Worm (Caenorhabditis elegans) whole organism, young adult: ENCODE results near the gene F34H10.1.

Source experiments
- B0019.2 ChIP-seq: fragments of 200-800 bp; sonication (Bioruptor generic); conservative IDR thresholded peaks from 2 replicates; pipeline ENCODE4 v1.3.6; 2022; ENCODE audit warnings: missing genetic modification reagents, missing genetic modification characterization, missing compliant biosample characterization
- B0035.1 ChIP-seq: sonication (generic microtip); optimal IDR thresholded peaks from 2 replicates; lab custom pipeline; 2016; ENCODE audit warnings: missing genetic modification characterization, mild to moderate bottlenecking, missing compliant biosample characterization, missing genotype, missing genetic modification reagents
- C06A6.2 ChIP-seq: fragments of 200-800 bp; sonication (Bioruptor generic); conservative IDR thresholded peaks from 2 replicates; pipeline ENCODE4 v1.3.6; 2022; ENCODE audit warnings: missing genetic modification characterization, missing compliant biosample characterization
- F10E7.11 ChIP-seq: sonication (generic microtip); optimal IDR thresholded peaks from 2 replicates; lab custom pipeline; 2017; ENCODE audit warnings: mild to moderate bottlenecking, missing genetic modification characterization, moderate library complexity, missing compliant biosample characterization
- Y67H2A.10 ChIP-seq: fragments of 200-800 bp; sonication (Bioruptor generic); conservative IDR thresholded peaks from 2 replicates; pipeline ENCODE4 v1.3.6; 2022; ENCODE audit warnings: missing genetic modification reagents, missing genetic modification characterization, missing compliant biosample characterization
- Y79H2A.3 ChIP-seq: fragments of 200-800 bp; sonication (Bioruptor generic); conservative IDR thresholded peaks from 2 replicates; pipeline ENCODE4 v1.3.6; 2022; ENCODE audit warnings: missing genetic modification reagents, missing genetic modification characterization, missing compliant biosample characterization
- ZK185.1 ChIP-seq: sonication (generic microtip); optimal IDR thresholded peaks from 2 replicates; lab custom pipeline; 2016; ENCODE audit warnings: mild to moderate bottlenecking, missing genetic modification characterization, missing compliant biosample characterization; ENCODE audit not compliant: poor library complexity, severe bottlenecking
- ama-1 ChIP-seq, 3 experiments: fragments of 150-350 bp in 1 of 3; sonication (generic microtip) in 2 of 3; optimal IDR thresholded peaks; 2 replicates each; lab custom pipeline; 2014 to 2018; ENCODE audit warnings: missing biosample characterization in 2 of 3, missing genetic modification characterization in 2 of 3, missing genetic modification reagents in 2 of 3
- atf-7 ChIP-seq: sonication (generic microtip); optimal IDR thresholded peaks from 2 replicates; lab custom pipeline; 2017; ENCODE audit warnings: mild to moderate bottlenecking, missing genetic modification characterization, missing compliant biosample characterization
- athp-1 ChIP-seq: sonication (generic microtip); optimal IDR thresholded peaks from 2 replicates; lab custom pipeline; 2017; ENCODE audit warnings: mild to moderate bottlenecking, missing genetic modification characterization, missing compliant biosample characterization
- bed-1 ChIP-seq: fragments of 200-800 bp; sonication (Bioruptor generic); IDR thresholded peaks from 2 replicates; pipeline ENCODE4 v1.3.6; 2022; ENCODE audit warnings: missing genetic modification reagents, missing genetic modification characterization, missing compliant biosample characterization
- ceh-27 ChIP-seq: fragments of 200-800 bp; sonication (Bioruptor generic); optimal IDR thresholded peaks from 2 replicates; lab custom pipeline; 2018; ENCODE audit warnings: mild to moderate bottlenecking, missing genetic modification characterization, moderate library complexity, missing compliant biosample characterization
- ceh-40 ChIP-seq: fragments of 200-800 bp; sonication (Bioruptor generic); IDR thresholded peaks from 2 replicates; pipeline ENCODE4 v1.3.6; 2022; ENCODE audit warnings: missing genetic modification characterization, missing compliant biosample characterization
- ceh-79 ChIP-seq: sonication (generic microtip); optimal IDR thresholded peaks from 2 replicates; lab custom pipeline; 2017; ENCODE audit warnings: mild to moderate bottlenecking, missing genetic modification characterization, missing compliant biosample characterization
- ceh-91 ChIP-seq: fragments of 200-800 bp; sonication (Bioruptor generic); IDR thresholded peaks from 2 replicates; pipeline ENCODE4 v1.3.6; 2022; ENCODE audit warnings: missing genetic modification reagents, missing genetic modification characterization, missing compliant biosample characterization
- dox-1 ChIP-seq: fragments of 200-800 bp; sonication (Bioruptor generic); IDR thresholded peaks from 2 replicates; pipeline ENCODE4 v1.3.6; 2022; ENCODE audit warnings: missing genetic modification reagents, missing genetic modification characterization, missing compliant biosample characterization
- dpff-1 ChIP-seq: sonication (generic microtip); optimal IDR thresholded peaks from 2 replicates; lab custom pipeline; 2017; ENCODE audit warnings: mild to moderate bottlenecking, missing genetic modification characterization, missing compliant biosample characterization
- egl-18 ChIP-seq: fragments of 200-800 bp; sonication (Bioruptor generic); IDR thresholded peaks from 2 replicates; pipeline ENCODE4 v1.3.6; 2022; ENCODE audit warnings: missing genetic modification reagents, missing genetic modification characterization, missing compliant biosample characterization
- egl-44 ChIP-seq: fragments of 200-800 bp; sonication (Bioruptor generic); IDR thresholded peaks from 2 replicates; pipeline ENCODE4 v1.3.6; 2022; ENCODE audit warnings: missing genetic modification reagents, missing genetic modification characterization, missing compliant biosample characterization
- egrh-3 ChIP-seq: fragments of 200-800 bp; sonication (Bioruptor generic); IDR thresholded peaks from 2 replicates; pipeline ENCODE4 v1.3.6; 2022; ENCODE audit warnings: missing genetic modification reagents, missing genetic modification characterization, missing compliant biosample characterization
- ekl-4 ChIP-seq: fragments of 200-800 bp; sonication (Bioruptor generic); IDR thresholded peaks from 2 replicates; pipeline ENCODE4 v1.3.6; 2022; ENCODE audit warnings: missing genetic modification reagents, missing genetic modification characterization, missing compliant biosample characterization
- ets-4 ChIP-seq: fragments of 200-800 bp; sonication (Bioruptor generic); optimal IDR thresholded peaks from 2 replicates; lab custom pipeline; 2018; ENCODE audit warnings: mild to moderate bottlenecking, missing genetic modification characterization, missing compliant biosample characterization
- fkh-3 ChIP-seq: sonication (generic microtip); optimal IDR thresholded peaks from 2 replicates; lab custom pipeline; 2016; ENCODE audit warnings: mild to moderate bottlenecking, missing genetic modification characterization, missing compliant biosample characterization
- hlh-12 ChIP-seq: sonication (generic microtip); optimal IDR thresholded peaks from 2 replicates; lab custom pipeline; 2016; ENCODE audit warnings: missing genetic modification characterization, missing compliant biosample characterization
- hmg-20 ChIP-seq: fragments of 200-800 bp; sonication (Bioruptor generic); IDR thresholded peaks from 2 replicates; pipeline ENCODE4 v1.3.6; 2022; ENCODE audit warnings: missing genetic modification reagents, missing genetic modification characterization, missing compliant biosample characterization
- hsf-1 ChIP-seq: fragments of 200-800 bp; sonication (Bioruptor generic); IDR thresholded peaks from 2 replicates; pipeline ENCODE4 v1.3.6; 2022; ENCODE audit warnings: missing genetic modification reagents, missing genetic modification characterization, missing compliant biosample characterization
- let-607 ChIP-seq, 2 experiments: fragments of 200-800 bp in 1 of 2; sonication (Bioruptor generic) in 1 of 2; sonication (generic microtip) in 1 of 2; optimal IDR thresholded peaks; 2 replicates each; lab custom pipeline; 2016 to 2018; ENCODE audit warnings: mild to moderate bottlenecking in 2 of 2, missing compliant biosample characterization in 2 of 2, missing genetic modification characterization in 2 of 2, moderate library complexity in 2 of 2, missing genotype in 1 of 2
- lin-26 ChIP-seq: fragments of 200-800 bp; sonication (Bioruptor generic); IDR thresholded peaks from 2 replicates; pipeline ENCODE4 v1.3.6; 2022; ENCODE audit warnings: missing genetic modification reagents, missing genetic modification characterization, missing compliant biosample characterization
- lsy-27 ChIP-seq: sonication (generic microtip); optimal IDR thresholded peaks from 2 replicates; lab custom pipeline; 2017; ENCODE audit warnings: missing genetic modification characterization, mild to moderate bottlenecking, missing compliant biosample characterization, antibody characterized with exemption, missing genotype, borderline replicate concordance; ENCODE audit not compliant: insufficient read depth
- madf-10 ChIP-seq: sonication (generic microtip); optimal IDR thresholded peaks from 2 replicates; lab custom pipeline; 2016; ENCODE audit warnings: mild to moderate bottlenecking, missing genetic modification characterization, missing compliant biosample characterization
- madf-3 ChIP-seq: fragments of 200-800 bp; sonication (Bioruptor generic); IDR thresholded peaks from 2 replicates; pipeline ENCODE4 v1.3.6; 2022; ENCODE audit warnings: missing genetic modification reagents, missing genetic modification characterization, missing compliant biosample characterization
- nfyb-1 ChIP-seq: fragments of 200-800 bp; sonication (Bioruptor generic); IDR thresholded peaks from 2 replicates; pipeline ENCODE4 v1.3.6; 2022; ENCODE audit warnings: missing genetic modification reagents, missing genetic modification characterization, missing compliant biosample characterization
- pbrm-1 ChIP-seq: fragments of 200-800 bp; sonication (Bioruptor generic); IDR thresholded peaks from 2 replicates; pipeline ENCODE4 v1.3.6; 2022; ENCODE audit warnings: missing genetic modification reagents, missing genetic modification characterization, missing compliant biosample characterization
- pha-4 ChIP-seq: fragments of 150-350 bp; sonication (generic microtip); optimal IDR thresholded peaks from 2 replicates; lab custom pipeline; 2014; ENCODE audit warnings: missing biosample characterization, missing genetic modification reagents, missing genetic modification characterization
- rec-8 ChIP-seq, 2 experiments: sonication (generic microtip); optimal IDR thresholded peaks; 2 replicates each; lab custom pipeline; 2016; ENCODE audit warnings: mild to moderate bottlenecking in 2 of 2, missing genetic modification characterization in 2 of 2, missing genetic modification reagents in 2 of 2, missing genotype in 2 of 2, missing biosample characterization in 1 of 2, missing compliant biosample characterization in 1 of 2, moderate library complexity in 1 of 2
- repo-1 ChIP-seq: sonication (generic microtip); optimal IDR thresholded peaks from 2 replicates; lab custom pipeline; 2017; ENCODE audit warnings: mild to moderate bottlenecking, missing genetic modification characterization, missing compliant biosample characterization
- sdz-38 ChIP-seq: sonication (generic microtip); optimal IDR thresholded peaks from 2 replicates; lab custom pipeline; 2016; ENCODE audit warnings: missing genotype, missing genetic modification characterization, missing compliant biosample characterization
- sea-2 ChIP-seq: fragments of 200-800 bp; sonication (Bioruptor generic); IDR thresholded peaks from 2 replicates; pipeline ENCODE4 v1.3.6; 2022; ENCODE audit warnings: missing genetic modification characterization, missing compliant biosample characterization
- snpc-1.3 ChIP-seq: sonication (generic microtip); optimal IDR thresholded peaks from 2 replicates; lab custom pipeline; 2017; ENCODE audit warnings: missing genetic modification characterization, mild to moderate bottlenecking, missing compliant biosample characterization, antibody characterized with exemption, moderate library complexity, missing genotype, missing genetic modification reagents; ENCODE audit not compliant: insufficient read depth
- snpc-4 ChIP-seq, 5 experiments: fragments of 150-350 bp in 1 of 5; sonication (generic microtip) in 4 of 5; optimal IDR thresholded peaks; 2 replicates each; lab custom pipeline; 2014 to 2018; ENCODE audit warnings: missing genetic modification characterization in 5 of 5, missing biosample characterization in 3 of 5, antibody characterized with exemption in 2 of 5, mild to moderate bottlenecking in 2 of 5, missing compliant biosample characterization in 2 of 5, missing genotype in 2 of 5, moderate library complexity in 2 of 5, missing genetic modification reagents in 1 of 5
- somi-1 ChIP-seq: fragments of 200-800 bp; sonication (Bioruptor generic); optimal IDR thresholded peaks from 2 replicates; lab custom pipeline; 2018; ENCODE audit warnings: mild to moderate bottlenecking, missing genetic modification characterization, missing compliant biosample characterization
- sptf-2 ChIP-seq: fragments of 200-800 bp; sonication (Bioruptor generic); optimal IDR thresholded peaks from 2 replicates; lab custom pipeline; 2018; ENCODE audit warnings: mild to moderate bottlenecking, missing genetic modification characterization, missing compliant biosample characterization
- tlf-1 ChIP-seq: fragments of 200-800 bp; sonication (Bioruptor generic); optimal IDR thresholded peaks from 2 replicates; lab custom pipeline; 2018; ENCODE audit warnings: mild to moderate bottlenecking, missing genetic modification characterization, missing compliant biosample characterization
- zim-3 ChIP-seq: sonication (generic microtip); optimal IDR thresholded peaks from 2 replicates; lab custom pipeline; 2017; ENCODE audit warnings: mild to moderate bottlenecking, missing genetic modification characterization, moderate library complexity, missing compliant biosample characterization
- ztf-25 ChIP-seq: fragments of 200-800 bp; sonication (Bioruptor generic); IDR thresholded peaks from 2 replicates; pipeline ENCODE4 v1.3.6; 2022; ENCODE audit warnings: missing genetic modification reagents, missing genetic modification characterization, missing compliant biosample characterization
- ztf-28 ChIP-seq: fragments of 200-800 bp; sonication (Bioruptor generic); IDR thresholded peaks from 2 replicates; pipeline ENCODE4 v1.3.6; 2022; ENCODE audit warnings: missing genetic modification reagents, missing genetic modification characterization, missing compliant biosample characterization

F34H10.1 gene

DNA sequence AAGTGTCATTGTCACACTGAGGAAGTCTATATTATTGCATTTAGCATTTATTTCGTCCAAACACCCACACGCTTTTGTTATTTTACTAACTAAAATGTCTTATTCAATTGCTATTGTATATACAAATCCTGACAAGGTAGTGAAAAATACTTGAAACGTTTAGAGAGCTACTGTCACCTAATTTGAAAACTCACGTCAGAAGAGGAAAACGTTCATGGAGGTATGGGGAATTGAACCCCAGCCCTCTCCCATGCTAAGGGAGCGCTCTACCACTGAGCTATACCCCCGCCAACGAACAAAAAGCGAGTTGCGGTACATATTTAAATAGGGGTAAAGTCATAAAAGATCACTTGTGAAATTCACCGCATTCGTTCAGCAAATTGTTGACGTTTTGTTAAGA lies 3.3 kb upstream of the F34H10.1 start (continued):
- TF ChIP-seq let-607 (tag; optimal IDR thresholded peaks at IDR 0.05; lab: Kevin White, UChicago) (peak in 1 of 2 experiments; percentile 34), F10E7.11 (tag; lab: Kevin White, UChicago) (no peak), ekl-4 (GFP tag; lab: Robert Waterston, UW) (0 out of 2 replicates have a peak, but pooled peaks have one; percentile 40), egl-44 (GFP tag; lab: Robert Waterston, UW) (peak; percentile 82), madf-3 (GFP tag; lab: Robert Waterston, UW) (no peak), B0035.1 (tag; lab: Kevin White, UChicago) (peak; percentile 24), ceh-40 (GFP tag; lab: Robert Waterston, UW) (peak; percentile 66), hmg-20 (no peak), Y67H2A.10 (GFP tag; lab: Robert Waterston, UW) (no peak), hsf-1 (GFP tag; lab: Robert Waterston, UW) (no peak), egl-18 (0 out of 2 replicates have a peak, but pooled peaks have one; percentile 32), bed-1 (GFP tag; lab: Robert Waterston, UW) (no peak), sptf-2 (GFP tag; lab: Kevin White, UChicago) (peak; percentile 52), nfyb-1 (GFP tag; lab: Robert Waterston, UW) (no peak; the same call in none of the 2 replicates), zim-3 (tag; lab: Kevin White, UChicago) (peak; percentile 66), sdz-38 (tag; lab: Kevin White, UChicago) (no peak), rec-8 (tag; optimal IDR thresholded peaks at IDR 0.05; lab: Kevin White, UChicago) (peak; percentile 71 to 87), lin-26 (peak; percentile 94), fkh-3 (tag; lab: Kevin White, UChicago) (peak; percentile 68), sea-2 (GFP tag; lab: Robert Waterston, UW) (no peak), madf-10 (peak; percentile 67), Y79H2A.3 (no peak), B0019.2 (GFP tag; lab: Robert Waterston, UW) (no peak; the same call in 1 of the 2 replicates), somi-1 (peak; percentile 53), ceh-91 (GFP tag; lab: Robert Waterston, UW) (no peak), pbrm-1 (GFP tag; lab: Robert Waterston, UW) (peak; percentile 72), repo-1 (tag; lab: Kevin White, UChicago) (peak; percentile 40), C06A6.2 (no peak), snpc-1.3 (tag; lab: Kevin White, UChicago) (no peak), snpc-4 (GFP tag; optimal IDR thresholded peaks at IDR 0.05; lab: Kevin White, UChicago) (peak; percentile 78), snpc-4 (tag; optimal IDR thresholded peaks at IDR 0.05; lab: Kevin White, UChicago) (no peak), athp-1 (tag; lab: Kevin White, UChicago) (peak; percentile 29), dox-1 (GFP tag; lab: Robert Waterston, UW) (peak; percentile 78; the same call in 1 of the 2 replicates), atf-7 (tag; lab: Kevin White, UChicago) (peak; percentile 74), ztf-28 (GFP tag; lab: Robert Waterston, UW) (peak; percentile 62; the same call in 1 of the 2 replicates), lsy-27 (tag; lab: Kevin White, UChicago) (no peak), pha-4 (tag; lab: Kevin White, UChicago) (no peak), egrh-3 (GFP tag; lab: Robert Waterston, UW) (peak; percentile 27; the same call in 1 of the 2 replicates), ama-1 (optimal IDR thresholded peaks at IDR 0.05; lab: Kevin White, UChicago) (no peak), ama-1 (GFP tag; optimal IDR thresholded peaks at IDR 0.05; lab: Kevin White, UChicago) (peak in 1 of 2 experiments; percentile 82), tlf-1 (GFP tag; lab: Kevin White, UChicago) (peak; percentile 29), dpff-1 (peak; percentile 14), hlh-12 (tag; lab: Kevin White, UChicago) (peak; percentile 4), ceh-79 (tag; lab: Kevin White, UChicago) (peak; percentile 42), ZK185.1 (peak; percentile 63), ztf-25 (GFP tag; lab: Robert Waterston, UW) (peak; percentile 64; the same call in 1 of the 2 replicates), ceh-27 (GFP tag; lab: Kevin White, UChicago) (peak; percentile 17), ets-4 (GFP tag; lab: Kevin White, UChicago) (peak; percentile 43)
